Fruit fly (Drosophila melanogaster): Measurements from ENCODE around the gene Rpn5.

Gene Rpn5

dm6 chr3R:5758624-5759209 lies 30.6 kb upstream of the Rpn5 start, which contains the start of gene Sec8 (continued):
- TF ChIP-seq gsb (GFP tag; IDR thresholded peaks at IDR 0.05) = no peak
- no peak for TF ChIP-seq CG10543 (GFP tag; optimal IDR thresholded peaks at IDR 0.05)
- TF ChIP-seq Jarid2 (GFP tag; optimal IDR thresholded peaks at IDR 0.05) = no peak
- peak; percentile 91 for TF ChIP-seq Bgb (GFP tag; IDR thresholded peaks at IDR 0.05; ENCODE audit: partially characterized antibody)
- no peak for TF ChIP-seq Mes4 (GFP tag; optimal IDR thresholded peaks at IDR 0.05)
- TF ChIP-seq al (GFP tag; IDR thresholded peaks at IDR 0.05) = peak; percentile 23; the same call in 1 of the 2 replicates
- peak; percentile 64 for TF ChIP-seq CG10267 (tag; optimal IDR thresholded peaks at IDR 0.05)
- TF ChIP-seq BtbVII (GFP tag; optimal IDR thresholded peaks at IDR 0.05) = no peak
- no peak for TF ChIP-seq h (optimal IDR thresholded peaks at IDR 0.05)
- no peak for TF ChIP-seq rib (GFP tag; IDR thresholded peaks at IDR 0.05)
- TF ChIP-seq Mrtf (GFP tag; IDR thresholded peaks at IDR 0.05) = 0 out of 3 replicates have a peak, but pooled peaks have one; percentile 6
- TF ChIP-seq esg (GFP tag; conservative IDR thresholded peaks at IDR 0.05) = no peak
- TF ChIP-seq Nf-YC (tag; optimal IDR thresholded peaks at IDR 0.05) = peak; percentile 19
- TF ChIP-seq HmgZ (tag; optimal IDR thresholded peaks at IDR 0.05) = peak; percentile 59
- peak; percentile 15 for TF ChIP-seq emc (GFP tag; optimal IDR thresholded peaks at IDR 0.05)
- no peak for TF ChIP-seq bsh (GFP tag; optimal IDR thresholded peaks at IDR 0.05)
- TF ChIP-seq slp2 (GFP tag; optimal IDR thresholded peaks at IDR 0.05) = no peak
- TF ChIP-seq bab2 (GFP tag; optimal IDR thresholded peaks at IDR 0.05) = no peak
- TF ChIP-seq dpn (GFP tag; optimal IDR thresholded peaks at IDR 0.05) = peak; percentile 42 to 52
- TF ChIP-seq jigr1 (GFP tag; IDR thresholded peaks at IDR 0.05) = no peak
- no peak for TF ChIP-seq pfk (GFP tag; optimal IDR thresholded peaks at IDR 0.05)
- TF ChIP-seq fru (optimal IDR thresholded peaks at IDR 0.05) = no peak
- no peak for TF ChIP-seq CG11723 (GFP tag; optimal IDR thresholded peaks at IDR 0.05)
- TF ChIP-seq bowl (GFP tag; IDR thresholded peaks at IDR 0.05) = no peak
- TF ChIP-seq CG1792 (GFP tag; optimal IDR thresholded peaks at IDR 0.05) = peak; percentile 14
- no peak for TF ChIP-seq toy (GFP tag; IDR thresholded peaks at IDR 0.05)
- TF ChIP-seq gce (GFP tag; IDR thresholded peaks at IDR 0.05) = no peak
- no peak for TF ChIP-seq gro (GFP tag; optimal IDR thresholded peaks at IDR 0.05)
- TF ChIP-seq CG3838 (GFP tag; optimal IDR thresholded peaks at IDR 0.05) = no peak
- peak; percentile 72 for TF ChIP-seq CG1603 (tag; optimal IDR thresholded peaks at IDR 0.05)
- peak; percentile 33 for TF ChIP-seq ems (GFP tag; optimal IDR thresholded peaks at IDR 0.05)
- peak; percentile 64 for TF ChIP-seq CG13624 (GFP tag; optimal IDR thresholded peaks at IDR 0.05)
- peak; percentile 87 for TF ChIP-seq Scr (GFP tag; IDR thresholded peaks at IDR 0.05; ENCODE audit: partially characterized antibody)
- TF ChIP-seq prd (optimal IDR thresholded peaks at IDR 0.05) = no peak
- TF ChIP-seq prd (GFP tag; IDR thresholded peaks at IDR 0.05) = peak; percentile 54; the same call in 2 of the 3 replicates
- no peak for TF ChIP-seq sr (GFP tag; IDR thresholded peaks at IDR 0.05)
- peak; percentile 51 for TF ChIP-seq zen (tag; optimal IDR thresholded peaks at IDR 0.05)
- TF ChIP-seq Sry-β (GFP tag; optimal IDR thresholded peaks at IDR 0.05) = no peak
- TF ChIP-seq otp (GFP tag; IDR thresholded peaks at IDR 0.05) = no peak
- TF ChIP-seq CG3163 (GFP tag; optimal IDR thresholded peaks at IDR 0.05) = peak; percentile 30
- no peak for TF ChIP-seq CG7372 (GFP tag; IDR thresholded peaks at IDR 0.05)
- TF ChIP-seq CG12391 (tag; optimal IDR thresholded peaks at IDR 0.05) = no peak
- no peak for TF ChIP-seq schlank (tag; optimal IDR thresholded peaks at IDR 0.05)
- TF ChIP-seq yki (optimal IDR thresholded peaks at IDR 0.05) = no peak
- 0 out of 3 replicates have a peak, but pooled peaks have one; percentile 31 for TF ChIP-seq Aef1 (GFP tag; IDR thresholded peaks at IDR 0.05)
- TF ChIP-seq CG12299 (tag; optimal IDR thresholded peaks at IDR 0.05) = no peak
- TF ChIP-seq B-H2 (GFP tag; optimal IDR thresholded peaks at IDR 0.05) = peak; percentile 38
- TF ChIP-seq ftz-f1 (GFP tag; optimal IDR thresholded peaks at IDR 0.05) = no peak
- TF ChIP-seq MTF-1 (GFP tag; optimal IDR thresholded peaks at IDR 0.05; ENCODE audit: borderline replicate concordance) = no peak
- TF ChIP-seq stc (GFP tag; IDR thresholded peaks at IDR 0.05) = no peak
- no peak for TF ChIP-seq CG11695 (GFP tag; IDR thresholded peaks at IDR 0.05)
- peak; percentile 92 for TF ChIP-seq gfzf (GFP tag; optimal IDR thresholded peaks at IDR 0.05)

All from whole organism, embryonic.